Fruit fly (Drosophila melanogaster): ENCODE results near the gene Rcd-1r.

Gene Rcd-1r

dm6 chr2L:8980359-8980758 is 33.5 kb downstream of the Rcd-1r start, which contains the start of gene CG18662:
Gene CG18662 (plus strand): TSS chr2L:8980659.
- TF ChIP-seq noc (tag; optimal IDR thresholded peaks at IDR 0.05), result no peak

dm6 chr2L:8975328-8975727 is 38.5 kb downstream of the Rcd-1r start, which contains the start of gene CG9541:
Gene CG9541 (minus strand): TSS chr2L:8975428.
- no peak for TF ChIP-seq noc (tag; optimal IDR thresholded peaks at IDR 0.05)

dm6 chr2L:8974506-8974905 is 39.4 kb downstream of the Rcd-1r start:
- no peak for TF ChIP-seq noc (tag; optimal IDR thresholded peaks at IDR 0.05)

- TF ChIP-seq noc (tag; optimal IDR thresholded peaks at IDR 0.05), result no peak
These were observed 41.0 kb downstream of the Rcd-1r start for dm6 chr2L:8972905-8973304.

- no peak for TF ChIP-seq noc (tag; optimal IDR thresholded peaks at IDR 0.05)
These were observed 46.6 kb downstream of the Rcd-1r start, which contains the start of gene CG18088 for dm6 chr2L:8967235-8967634. Gene CG18088 (plus strand): TSS chr2L:8967535.

- TF ChIP-seq noc (tag; optimal IDR thresholded peaks at IDR 0.05), result no peak
These were observed 49.2 kb downstream of the Rcd-1r start, which contains the start of gene CG32984 for dm6 chr2L:8964657-8965056. Gene CG32984 (plus strand): TSS chr2L:8964957.
